Fruit fly (Drosophila melanogaster) whole organism, embryonic: ENCODE measurements around the gene CG8814.

Source experiments
- Aef1 ChIP-seq: fragments of 200-800 bp; sonication (Bioruptor generic); IDR thresholded peaks from 3 replicates; pipeline ENCODE4 v1.3.6; 2022; ENCODE audit warnings: missing biosample characterization, missing genetic modification characterization
- Antp ChIP-seq: fragments of 200-800 bp; sonication (Bioruptor generic); optimal IDR thresholded peaks from 3 replicates; lab custom pipeline; 2016; ENCODE audit warnings: missing biosample characterization, missing genetic modification characterization
- Asciz ChIP-seq: fragments of 200-800 bp; sonication (Bioruptor generic); optimal IDR thresholded peaks from 2 replicates; lab custom pipeline; 2017; ENCODE audit warnings: missing biosample characterization, mild to moderate bottlenecking, missing genetic modification characterization, missing genetic modification reagents
- B-H1 ChIP-seq: fragments of 200-800 bp; sonication (Bioruptor generic); IDR thresholded peaks from 3 replicates; pipeline ENCODE4 v1.3.6; 2022; ENCODE audit warnings: missing biosample characterization, missing genetic modification characterization
- Bteb2 ChIP-seq: fragments of 200-800 bp; sonication (Bioruptor generic); optimal IDR thresholded peaks from 2 replicates; lab custom pipeline; 2016; ENCODE audit warnings: missing biosample characterization, missing genetic modification characterization
- CG10209 ChIP-seq: fragments of 200-800 bp; sonication (Bioruptor generic); optimal IDR thresholded peaks from 3 replicates; lab custom pipeline; 2017; ENCODE audit warnings: missing biosample characterization, mild to moderate bottlenecking, missing genetic modification characterization, missing genetic modification reagents
- CG12942 ChIP-seq: fragments of 200-800 bp; sonication (Bioruptor generic); optimal IDR thresholded peaks from 3 replicates; lab custom pipeline; 2016; ENCODE audit warnings: missing biosample characterization, missing genetic modification characterization
- CG13894 ChIP-seq: fragments of 200-800 bp; sonication (Bioruptor generic); optimal IDR thresholded peaks from 3 replicates; lab custom pipeline; 2018; ENCODE audit warnings: missing biosample characterization, mild to moderate bottlenecking, missing genetic modification characterization, moderate library complexity
- CG17361 ChIP-seq: fragments of 200-800 bp; sonication (Bioruptor generic); IDR thresholded peaks from 3 replicates; pipeline ENCODE4 v1.3.6; 2022; ENCODE audit warnings: missing biosample characterization, missing genetic modification characterization
- CG17568 ChIP-seq: fragments of 200-800 bp; sonication (Bioruptor generic); optimal IDR thresholded peaks from 2 replicates; lab custom pipeline; 2018; ENCODE audit warnings: missing biosample characterization, mild to moderate bottlenecking, missing genetic modification characterization, moderate library complexity
- CG1792 ChIP-seq: fragments of 200-800 bp; sonication (Bioruptor generic); optimal IDR thresholded peaks from 2 replicates; lab custom pipeline; 2016; ENCODE audit warnings: missing biosample characterization, missing genetic modification characterization
- CG2202 ChIP-seq: fragments of 200-800 bp; sonication (Bioruptor generic); optimal IDR thresholded peaks from 2 replicates; lab custom pipeline; 2018; ENCODE audit warnings: missing biosample characterization, mild to moderate bottlenecking, missing genetic modification characterization
- CG30431 ChIP-seq: fragments of 200-800 bp; sonication (Bioruptor generic); optimal IDR thresholded peaks from 2 replicates; lab custom pipeline; 2017; ENCODE audit warnings: missing biosample characterization, missing genetic modification characterization
- CG32532 ChIP-seq: fragments of 200-800 bp; sonication (Bioruptor generic); IDR thresholded peaks from 2 replicates; pipeline ENCODE4 v1.3.6; 2022; ENCODE audit warnings: missing biosample characterization, missing genetic modification characterization
- CG32772 ChIP-seq: fragments of 200-800 bp; sonication (Bioruptor generic); IDR thresholded peaks from 2 replicates; pipeline ENCODE4 v1.3.6; 2022; ENCODE audit warnings: missing biosample characterization, missing genetic modification characterization
- CG3281 ChIP-seq: fragments of 200-800 bp; sonication (Bioruptor generic); optimal IDR thresholded peaks from 3 replicates; lab custom pipeline; 2017; ENCODE audit warnings: missing biosample characterization, mild to moderate bottlenecking, missing genetic modification characterization
- CG3407 ChIP-seq: fragments of 200-800 bp; sonication (Bioruptor generic); optimal IDR thresholded peaks from 2 replicates; lab custom pipeline; 2018; ENCODE audit warnings: missing biosample characterization, mild to moderate bottlenecking, missing genetic modification characterization
- CG3838 ChIP-seq: fragments of 200-800 bp; sonication (Bioruptor generic); optimal IDR thresholded peaks from 3 replicates; lab custom pipeline; 2016; ENCODE audit warnings: missing biosample characterization, missing genetic modification characterization
- CG4404 ChIP-seq: fragments of 200-800 bp; sonication (Bioruptor generic); IDR thresholded peaks from 2 replicates; pipeline ENCODE4 v1.3.6; 2022; ENCODE audit warnings: missing biosample characterization, missing genetic modification characterization
- CG6254 ChIP-seq: fragments of 200-800 bp; sonication (Bioruptor generic); optimal IDR thresholded peaks from 3 replicates; lab custom pipeline; 2017; ENCODE audit warnings: mild to moderate bottlenecking, missing biosample characterization, missing genetic modification reagents, missing genetic modification characterization
- CG7271 ChIP-seq: fragments of 200-800 bp; sonication (Bioruptor generic); optimal IDR thresholded peaks from 2 replicates; lab custom pipeline; 2018; ENCODE audit warnings: missing biosample characterization, mild to moderate bottlenecking, missing genetic modification characterization, moderate library complexity
- CG7357 ChIP-seq: fragments of 200-800 bp; sonication (Bioruptor generic); IDR thresholded peaks from 3 replicates; pipeline ENCODE4 v1.3.6; 2022; ENCODE audit warnings: missing biosample characterization, missing genetic modification characterization
- CG7963 ChIP-seq: fragments of 200-800 bp; sonication (Bioruptor generic); IDR thresholded peaks from 3 replicates; pipeline ENCODE4 v1.3.6; 2022; ENCODE audit warnings: missing biosample characterization, missing genetic modification characterization; ENCODE audit not compliant: partially characterized antibody
- CG8388 ChIP-seq: fragments of 200-800 bp; sonication (Bioruptor generic); optimal IDR thresholded peaks from 2 replicates; lab custom pipeline; 2019; ENCODE audit warnings: missing biosample characterization, mild to moderate bottlenecking, missing genetic modification characterization, moderate library complexity
- CG9727 ChIP-seq: fragments of 200-800 bp; sonication (Bioruptor generic); optimal IDR thresholded peaks from 3 replicates; lab custom pipeline; 2017; ENCODE audit warnings: missing biosample characterization, mild to moderate bottlenecking, missing genetic modification characterization
- Chrac-16 ChIP-seq: fragments of 200-800 bp; sonication (Bioruptor generic); optimal IDR thresholded peaks from 3 replicates; lab custom pipeline; 2016; ENCODE audit warnings: missing biosample characterization, missing genetic modification characterization
- D19A ChIP-seq: fragments of 200-800 bp; optimal IDR thresholded peaks from 3 replicates; lab custom pipeline; 2019; ENCODE audit warnings: missing biosample characterization, mild to moderate bottlenecking, missing genetic modification characterization, moderate library complexity
- D19B ChIP-seq: fragments of 200-800 bp; sonication (Bioruptor generic); optimal IDR thresholded peaks from 2 replicates; lab custom pipeline; 2017; ENCODE audit warnings: missing biosample characterization, mild to moderate bottlenecking, missing genetic modification characterization
- Dfd ChIP-seq, 2 experiments: fragments of >200 bp; optimal IDR thresholded peaks; 2 replicates each; lab custom pipeline; 2017; ENCODE audit warnings: missing biosample characterization in 2 of 2, missing genetic modification characterization in 2 of 2
- Dip2 ChIP-seq: fragments of 200-800 bp; sonication (Bioruptor generic); IDR thresholded peaks from 2 replicates; pipeline ENCODE4 v1.3.6; 2022; ENCODE audit warnings: missing biosample characterization, missing genetic modification characterization
- E2f1 ChIP-seq: fragments of 200-800 bp; sonication (Bioruptor generic); IDR thresholded peaks from 2 replicates; pipeline ENCODE4 v1.3.6; 2022; ENCODE audit warnings: missing biosample characterization, missing genetic modification characterization
- Fer2 ChIP-seq: fragments of 200-800 bp; sonication (Bioruptor generic); optimal IDR thresholded peaks from 2 replicates; lab custom pipeline; 2018; ENCODE audit warnings: missing biosample characterization, mild to moderate bottlenecking, missing genetic modification characterization, moderate library complexity
- HLH4C ChIP-seq: fragments of 200-800 bp; sonication (Bioruptor generic); IDR thresholded peaks from 3 replicates; pipeline ENCODE4 v1.3.6; 2022; ENCODE audit warnings: missing biosample characterization, missing genetic modification characterization; ENCODE audit not compliant: partially characterized antibody
- Jarid2 ChIP-seq: fragments of 200-800 bp; sonication (Bioruptor generic); optimal IDR thresholded peaks from 3 replicates; lab custom pipeline; 2017; ENCODE audit warnings: mild to moderate bottlenecking, missing biosample characterization, missing genetic modification reagents, missing genetic modification characterization
- Myb ChIP-seq: fragments of 200-800 bp; sonication (Bioruptor generic); optimal IDR thresholded peaks from 2 replicates; lab custom pipeline; 2016; ENCODE audit warnings: missing biosample characterization, missing genetic modification characterization
- NC2α ChIP-seq: fragments of 200-800 bp; sonication (Bioruptor generic); optimal IDR thresholded peaks from 2 replicates; lab custom pipeline; 2016; ENCODE audit warnings: missing biosample characterization, missing genetic modification characterization
- bcd ChIP-seq: fragments of 200-800 bp; sonication (Bioruptor generic); optimal IDR thresholded peaks from 2 replicates; lab custom pipeline; 2017; ENCODE audit warnings: missing biosample characterization, mild to moderate bottlenecking, missing genetic modification characterization
- bigmax ChIP-seq: fragments of 200-800 bp; sonication (Bioruptor generic); optimal IDR thresholded peaks from 2 replicates; lab custom pipeline; 2018; ENCODE audit warnings: missing biosample characterization, mild to moderate bottlenecking, missing genetic modification characterization
- bowl ChIP-seq: fragments of 200-800 bp; sonication (Bioruptor generic); IDR thresholded peaks from 2 replicates; pipeline ENCODE4 v1.3.6; 2022; ENCODE audit warnings: missing biosample characterization, missing genetic modification characterization
- en ChIP-seq: fragments of 200-800 bp; sonication (Bioruptor generic); optimal IDR thresholded peaks from 2 replicates; lab custom pipeline; 2016; ENCODE audit warnings: missing biosample characterization, missing genetic modification characterization
- ewg ChIP-seq: fragments of 200-800 bp; sonication (Bioruptor generic); optimal IDR thresholded peaks from 3 replicates; lab custom pipeline; 2017; ENCODE audit warnings: mild to moderate bottlenecking, missing biosample characterization, missing genetic modification reagents, missing genetic modification characterization
- exex ChIP-seq: fragments of 200-800 bp; sonication (Bioruptor generic); optimal IDR thresholded peaks from 4 replicates; lab custom pipeline; 2018; ENCODE audit warnings: missing biosample characterization, mild to moderate bottlenecking, missing genetic modification characterization, moderate library complexity
- ftz-f1 ChIP-seq: fragments of 200-800 bp; sonication (Bioruptor generic); optimal IDR thresholded peaks from 2 replicates; lab custom pipeline; 2016; ENCODE audit warnings: missing biosample characterization, missing genetic modification characterization
- gcm2 ChIP-seq: fragments of 200-800 bp; sonication (Bioruptor generic); optimal IDR thresholded peaks from 2 replicates; lab custom pipeline; 2016; ENCODE audit warnings: missing biosample characterization, missing genetic modification characterization
- mirr ChIP-seq: fragments of 200-800 bp; sonication (Bioruptor generic); optimal IDR thresholded peaks from 3 replicates; lab custom pipeline; 2018; ENCODE audit warnings: missing biosample characterization, mild to moderate bottlenecking, missing genetic modification characterization
- nerfin-2 ChIP-seq: fragments of 200-800 bp; sonication (Bioruptor generic); IDR thresholded peaks from 2 replicates; pipeline ENCODE4 v1.3.6; 2022; ENCODE audit warnings: missing biosample characterization, missing genetic modification characterization; ENCODE audit not compliant: partially characterized antibody
- onecut ChIP-seq: fragments of 200-800 bp; sonication (Bioruptor generic); IDR thresholded peaks from 2 replicates; pipeline ENCODE4 v1.3.6; 2022; ENCODE audit warnings: missing biosample characterization, missing genetic modification characterization
- phol ChIP-seq: fragments of 200-800 bp; sonication (Bioruptor generic); optimal IDR thresholded peaks from 3 replicates; lab custom pipeline; 2018; ENCODE audit warnings: missing biosample characterization, mild to moderate bottlenecking, missing genetic modification characterization, moderate library complexity
- prd ChIP-seq, 3 experiments: fragments of >200 bp in 2 of 3; fragments of 200-800 bp in 1 of 3; sonication (Bioruptor generic) in 1 of 3; optimal IDR thresholded peaks in 2 of 3; IDR thresholded peaks in 1 of 3; 2 replicates in 2 of 3; 3 replicates in 1 of 3; pipeline versions ENCODE4 v1.3.6 to Lab custom; 2017 to 2022; ENCODE audit warnings: missing biosample characterization in 1 of 3, missing genetic modification characterization in 1 of 3
- row ChIP-seq: fragments of 200-800 bp; sonication (Bioruptor generic); IDR thresholded peaks from 3 replicates; pipeline ENCODE4 v1.3.6; 2022; ENCODE audit warnings: missing biosample characterization, missing genetic modification characterization
- seq ChIP-seq: fragments of 200-800 bp; sonication (Bioruptor generic); IDR thresholded peaks from 2 replicates; pipeline ENCODE4 v1.3.6; 2022; ENCODE audit warnings: missing biosample characterization, missing genetic modification characterization

The CG8814 gene

dm6 chr2L:2864601-2865000 is 10.1 kb upstream of the CG8814 start (continued):
- TF ChIP-seq nerfin-2 (GFP tag; lab: Robert Waterston, UW) (no peak), CG2202 (no peak), CG6254 (peak; percentile 22), CG4404 (no peak), E2f1 (GFP tag; lab: Robert Waterston, UW) (no peak), seq (GFP tag; lab: Robert Waterston, UW) (no peak), CG7963 (GFP tag; lab: Robert Waterston, UW) (no peak), CG8388 (GFP tag; lab: Kevin White, UChicago) (no peak), prd (optimal IDR thresholded peaks at IDR 0.05; lab: Kevin White, UChicago) (no peak), prd (GFP tag; IDR thresholded peaks at IDR 0.05; lab: Robert Waterston, UW) (no peak), ewg (GFP tag; lab: Kevin White, UChicago) (no peak), exex (no peak), CG3838 (GFP tag; lab: Kevin White, UChicago) (no peak), Dfd (GFP tag; optimal IDR thresholded peaks at IDR 0.05; lab: Kevin White, UChicago) (no peak), Antp (GFP tag; lab: Kevin White, UChicago) (no peak), Chrac-16 (GFP tag; lab: Kevin White, UChicago) (no peak), ftz-f1 (GFP tag; lab: Kevin White, UChicago) (no peak), Jarid2 (GFP tag; lab: Kevin White, UChicago) (no peak), Aef1 (GFP tag; lab: Robert Waterston, UW) (no peak), HLH4C (GFP tag; lab: Robert Waterston, UW) (no peak), Fer2 (tag; lab: Kevin White, UChicago) (no peak), D19B (GFP tag; lab: Kevin White, UChicago) (no peak), CG7271 (no peak), CG3281 (GFP tag; lab: Kevin White, UChicago) (peak; percentile 14), CG13894 (no peak), row (no peak), CG12942 (GFP tag; lab: Kevin White, UChicago) (no peak), en (GFP tag; lab: Kevin White, UChicago) (no peak), bigmax (GFP tag; lab: Kevin White, UChicago) (no peak), B-H1 (no peak), Asciz (GFP tag; lab: Kevin White, UChicago) (peak; percentile 50), CG7357 (GFP tag; lab: Robert Waterston, UW) (no peak), CG9727 (GFP tag; lab: Kevin White, UChicago) (peak; percentile 47), CG17361 (GFP tag; lab: Robert Waterston, UW) (no peak), CG32532 (GFP tag; lab: Robert Waterston, UW) (no peak), Dip2 (GFP tag; lab: Robert Waterston, UW) (no peak), onecut (GFP tag; lab: Robert Waterston, UW) (peak; percentile 42; the same call in 1 of the 2 replicates), NC2α (GFP tag; lab: Kevin White, UChicago) (no peak), CG30431 (GFP tag; lab: Kevin White, UChicago) (no peak), gcm2 (GFP tag; lab: Kevin White, UChicago) (no peak), D19A (tag; lab: Kevin White, UChicago) (peak; percentile 34), bcd (GFP tag; lab: Kevin White, UChicago) (no peak), CG17568 (GFP tag; lab: Kevin White, UChicago) (peak; percentile 62), Bteb2 (no peak), CG32772 (GFP tag; lab: Robert Waterston, UW) (no peak), CG10209 (GFP tag; lab: Kevin White, UChicago) (no peak), CG1792 (peak; percentile 4), Myb (GFP tag; lab: Kevin White, UChicago) (no peak), phol (tag; lab: Kevin White, UChicago) (no peak), bowl (GFP tag; lab: Robert Waterston, UW) (no peak), CG3407 (GFP tag; lab: Kevin White, UChicago) (peak; percentile 20), mirr (GFP tag; lab: Kevin White, UChicago) (peak; percentile 14)
